Worm (Caenorhabditis elegans): ENCODE measurements around the gene F32E10.5.

ce11 chrIV:7578281-7578680 is at the start of gene F32E10.5:
- no peak for TF ChIP-seq isw-1 (GFP tag; IDR thresholded peaks at IDR 0.05)
- TF ChIP-seq snpc-4 (tag; optimal IDR thresholded peaks at IDR 0.05), result no peak
- TF ChIP-seq ceh-88 (GFP tag; IDR thresholded peaks at IDR 0.05), result no peak
- no peak for TF ChIP-seq nhr-11 (tag; optimal IDR thresholded peaks at IDR 0.05)
- no peak for TF ChIP-seq zag-1 (tag; optimal IDR thresholded peaks at IDR 0.05)
- TF ChIP-seq unc-62 (GFP tag; optimal IDR thresholded peaks at IDR 0.05), result no peak

Measured in whole organism, L1 larva.